Worm (Caenorhabditis elegans): ENCODE data around the gene fbf-1.
A peak's percentile ranks its signal among the peaks of the same experiment; 100 is the strongest.

The fbf-1 gene

ce11 chrII:6047639-6048159 lies 32.9 kb downstream of the fbf-1 start, which contains the start of the genes R12C12.6 and ran-5 (continued):
- TF ChIP-seq jun-1 (tag; optimal IDR thresholded peaks at IDR 0.05): peak; percentile 52

- TF ChIP-seq fkh-2 (tag; optimal IDR thresholded peaks at IDR 0.05): no peak
- no peak for TF ChIP-seq R02D3.7 (tag; optimal IDR thresholded peaks at IDR 0.05)
- no peak for TF ChIP-seq ceh-16 (tag; optimal IDR thresholded peaks at IDR 0.05)
- peak; percentile 41 for TF ChIP-seq nhr-25 (tag; optimal IDR thresholded peaks at IDR 0.05)
- TF ChIP-seq mml-1 (tag; optimal IDR thresholded peaks at IDR 0.05): no peak
- TF ChIP-seq ztf-4 (tag; optimal IDR thresholded peaks at IDR 0.05): no peak
- TF ChIP-seq lsy-12 (tag; optimal IDR thresholded peaks at IDR 0.05): no peak
- no peak for TF ChIP-seq ama-1 (optimal IDR thresholded peaks at IDR 0.05)
- no peak for TF ChIP-seq fos-1 (tag; optimal IDR thresholded peaks at IDR 0.05)
- no peak for TF ChIP-seq elt-2 (tag; optimal IDR thresholded peaks at IDR 0.05)
- no peak for TF ChIP-seq elt-3 (tag; optimal IDR thresholded peaks at IDR 0.05)
- TF ChIP-seq ceh-82 (tag; optimal IDR thresholded peaks at IDR 0.05): no peak
- no peak for TF ChIP-seq nhr-67 (tag; optimal IDR thresholded peaks at IDR 0.05)
- no peak for TF ChIP-seq nhr-12 (tag; optimal IDR thresholded peaks at IDR 0.05)
- TF ChIP-seq lin-15B (tag; optimal IDR thresholded peaks at IDR 0.05): no peak
- no peak for TF ChIP-seq egl-27 (tag; optimal IDR thresholded peaks at IDR 0.05)
- TF ChIP-seq nhr-28 (tag; optimal IDR thresholded peaks at IDR 0.05): no peak
- TF ChIP-seq ceh-9 (tag; optimal IDR thresholded peaks at IDR 0.05): no peak
- TF ChIP-seq mdl-1 (tag; optimal IDR thresholded peaks at IDR 0.05): no peak
- TF ChIP-seq hmg-11 (tag; optimal IDR thresholded peaks at IDR 0.05): peak; percentile 36
- no peak for TF ChIP-seq sea-2 (GFP tag; optimal IDR thresholded peaks at IDR 0.05)
- no peak for TF ChIP-seq daf-12 (tag; optimal IDR thresholded peaks at IDR 0.05)
- TF ChIP-seq unc-39 (tag; optimal IDR thresholded peaks at IDR 0.05): no peak
- no peak for TF ChIP-seq jun-1 (tag; optimal IDR thresholded peaks at IDR 0.05)
- peak; percentile 22 for TF ChIP-seq nhr-23 (tag; optimal IDR thresholded peaks at IDR 0.05)
- TF ChIP-seq lin-39 (tag; optimal IDR thresholded peaks at IDR 0.05): peak; percentile 8
- no peak for TF ChIP-seq ztf-11 (tag; optimal IDR thresholded peaks at IDR 0.05)
- TF ChIP-seq ZK546.5 (tag; optimal IDR thresholded peaks at IDR 0.05): no peak
- TF ChIP-seq nhr-11 (tag; optimal IDR thresholded peaks at IDR 0.05): no peak
- TF ChIP-seq nhr-237 (tag; optimal IDR thresholded peaks at IDR 0.05): no peak
- no peak for TF ChIP-seq eor-1 (tag; optimal IDR thresholded peaks at IDR 0.05)
- peak; percentile 43 for TF ChIP-seq nfya-1 (tag; optimal IDR thresholded peaks at IDR 0.05; ENCODE audit: insufficient read depth)
- peak; percentile 49 for TF ChIP-seq pha-4 (tag; optimal IDR thresholded peaks at IDR 0.05)
- no peak for TF ChIP-seq ceh-28 (tag; optimal IDR thresholded peaks at IDR 0.05)
- no peak for TF ChIP-seq aly-2 (tag; optimal IDR thresholded peaks at IDR 0.05)
- TF ChIP-seq nhr-77 (tag; optimal IDR thresholded peaks at IDR 0.05): no peak
- no peak for TF ChIP-seq nhr-43 (tag; optimal IDR thresholded peaks at IDR 0.05; ENCODE audit: poor library complexity, severe bottlenecking)
- no peak for TF ChIP-seq elt-1 (tag; optimal IDR thresholded peaks at IDR 0.05)
- TF ChIP-seq zag-1 (tag; optimal IDR thresholded peaks at IDR 0.05): no peak
- TF ChIP-seq snpc-4 (tag; optimal IDR thresholded peaks at IDR 0.05): no peak
- TF ChIP-seq unc-62 (GFP tag; optimal IDR thresholded peaks at IDR 0.05): no peak
- no peak for TF ChIP-seq tbx-2 (tag; optimal IDR thresholded peaks at IDR 0.05)
- no peak for TF ChIP-seq skn-1 (tag; optimal IDR thresholded peaks at IDR 0.05)
- no peak for TF ChIP-seq nhr-76 (tag; optimal IDR thresholded peaks at IDR 0.05)
- no peak for TF ChIP-seq fkh-10 (GFP tag; optimal IDR thresholded peaks at IDR 0.05)
- peak; percentile 30 for TF ChIP-seq egl-5 (tag; optimal IDR thresholded peaks at IDR 0.05)
- no peak for TF ChIP-seq pqm-1 (tag; optimal IDR thresholded peaks at IDR 0.05)
These were observed 34.5 kb downstream of the fbf-1 start for ce11 chrII:6046023-6046631.

All from whole organism, L3 larva.